Fruit fly (Drosophila melanogaster) whole organism, embryonic: Measurements from ENCODE around the gene kat80.

Experiments used
- Abd-B ChIP-seq: fragments of 200-800 bp; sonication (Bioruptor generic); optimal IDR thresholded peaks from 2 replicates; lab custom pipeline; 2018; ENCODE audit warnings: missing biosample characterization, mild to moderate bottlenecking, missing genetic modification characterization, moderate library complexity
- Ada2b ChIP-seq: fragments of 200-800 bp; sonication (Bioruptor generic); IDR thresholded peaks from 2 replicates; pipeline ENCODE4 v1.3.6; 2022; ENCODE audit warnings: missing biosample characterization, missing genetic modification characterization
- Adf1 ChIP-seq: fragments of 200-800 bp; sonication (Bioruptor generic); IDR thresholded peaks from 2 replicates; pipeline ENCODE4 v1.3.6; 2022; ENCODE audit warnings: missing biosample characterization, missing genetic modification characterization
- Atf-2 ChIP-seq: fragments of 200-800 bp; sonication (Bioruptor generic); optimal IDR thresholded peaks from 2 replicates; lab custom pipeline; 2016; ENCODE audit warnings: missing biosample characterization, missing genetic modification characterization
- CG10543 ChIP-seq: fragments of 200-800 bp; sonication (Bioruptor generic); optimal IDR thresholded peaks from 3 replicates; lab custom pipeline; 2017; ENCODE audit warnings: missing biosample characterization, mild to moderate bottlenecking, missing genetic modification characterization, moderate library complexity
- CG11247 ChIP-seq: fragments of 200-800 bp; sonication (Bioruptor generic); IDR thresholded peaks from 2 replicates; pipeline ENCODE4 v1.3.6; 2022; ENCODE audit warnings: missing biosample characterization, missing genetic modification characterization
- CG15073 ChIP-seq: fragments of 200-800 bp; sonication (Bioruptor generic); optimal IDR thresholded peaks from 2 replicates; lab custom pipeline; 2016; ENCODE audit warnings: missing biosample characterization, missing genetic modification characterization
- CG15601 ChIP-seq: fragments of 200-800 bp; sonication (Bioruptor generic); optimal IDR thresholded peaks from 3 replicates; lab custom pipeline; 2019; ENCODE audit warnings: missing biosample characterization, mild to moderate bottlenecking, missing genetic modification characterization, moderate library complexity
- CG16813 ChIP-seq: fragments of 200-800 bp; sonication (Bioruptor generic); IDR thresholded peaks from 3 replicates; pipeline ENCODE4 v1.3.6; 2022; ENCODE audit warnings: missing biosample characterization, missing genetic modification characterization; ENCODE audit not compliant: partially characterized antibody
- CG18476 ChIP-seq: fragments of 200-800 bp; sonication (Bioruptor generic); optimal IDR thresholded peaks from 2 replicates; lab custom pipeline; 2016; ENCODE audit warnings: missing biosample characterization, mild to moderate bottlenecking, missing genetic modification characterization
- CG18619 ChIP-seq: fragments of 200-800 bp; sonication (Bioruptor generic); optimal IDR thresholded peaks from 3 replicates; lab custom pipeline; 2017; ENCODE audit warnings: missing biosample characterization, mild to moderate bottlenecking, missing genetic modification characterization
- CG2199 ChIP-seq: fragments of 200-800 bp; sonication (Bioruptor generic); IDR thresholded peaks from 3 replicates; pipeline ENCODE4 v1.3.6; 2022; ENCODE audit warnings: missing biosample characterization, missing genetic modification characterization
- CG2678 ChIP-seq: fragments of 200-800 bp; sonication (Bioruptor generic); optimal IDR thresholded peaks from 3 replicates; lab custom pipeline; 2019; ENCODE audit warnings: missing biosample characterization, mild to moderate bottlenecking, missing genetic modification characterization, moderate library complexity
- CG3065 ChIP-seq: fragments of 200-800 bp; sonication (Bioruptor generic); optimal IDR thresholded peaks from 2 replicates; lab custom pipeline; 2016; ENCODE audit warnings: missing biosample characterization, missing genetic modification characterization
- CG31441 ChIP-seq: fragments of 200-800 bp; sonication (Bioruptor generic); IDR thresholded peaks from 2 replicates; pipeline ENCODE4 v1.3.6; 2022; ENCODE audit warnings: missing biosample characterization, missing genetic modification characterization
- CG34224 ChIP-seq: fragments of 200-800 bp; sonication (Bioruptor generic); IDR thresholded peaks from 3 replicates; pipeline ENCODE4 v1.3.6; 2022; ENCODE audit warnings: missing biosample characterization, missing genetic modification characterization; ENCODE audit not compliant: partially characterized antibody
- CG3995 ChIP-seq: fragments of 200-800 bp; sonication (Bioruptor generic); optimal IDR thresholded peaks from 3 replicates; lab custom pipeline; 2016; ENCODE audit warnings: missing biosample characterization, missing genetic modification characterization
- CG5245 ChIP-seq: fragments of 200-800 bp; sonication (Bioruptor generic); optimal IDR thresholded peaks from 3 replicates; lab custom pipeline; 2016; ENCODE audit warnings: missing biosample characterization, missing genetic modification characterization
- CG6689 ChIP-seq: fragments of 200-800 bp; sonication (Bioruptor generic); IDR thresholded peaks from 2 replicates; pipeline ENCODE4 v1.3.6; 2022; ENCODE audit warnings: missing biosample characterization, missing genetic modification characterization
- CG7963 ChIP-seq: fragments of 200-800 bp; sonication (Bioruptor generic); IDR thresholded peaks from 3 replicates; pipeline ENCODE4 v1.3.6; 2022; ENCODE audit warnings: missing biosample characterization, missing genetic modification characterization; ENCODE audit not compliant: partially characterized antibody
- CG9727 ChIP-seq: fragments of 200-800 bp; sonication (Bioruptor generic); optimal IDR thresholded peaks from 3 replicates; lab custom pipeline; 2017; ENCODE audit warnings: missing biosample characterization, mild to moderate bottlenecking, missing genetic modification characterization
- CG9797 ChIP-seq: fragments of 200-800 bp; sonication (Bioruptor generic); optimal IDR thresholded peaks from 3 replicates; lab custom pipeline; 2018; ENCODE audit warnings: missing biosample characterization, mild to moderate bottlenecking, missing genetic modification characterization
- CG9817 ChIP-seq: fragments of 200-800 bp; sonication (Bioruptor generic); optimal IDR thresholded peaks from 2 replicates; lab custom pipeline; 2018; ENCODE audit warnings: missing biosample characterization, mild to moderate bottlenecking, missing genetic modification characterization, moderate library complexity
- CrebB ChIP-seq: fragments of 200-800 bp; sonication (Bioruptor generic); optimal IDR thresholded peaks from 3 replicates; lab custom pipeline; 2018; ENCODE audit warnings: missing biosample characterization, mild to moderate bottlenecking, missing genetic modification characterization
- Deaf1 ChIP-seq: fragments of 200-800 bp; optimal IDR thresholded peaks from 3 replicates; lab custom pipeline; 2019; ENCODE audit warnings: missing biosample characterization, mild to moderate bottlenecking, missing genetic modification characterization, moderate library complexity
- Dip3 ChIP-seq: fragments of 200-800 bp; sonication (Bioruptor generic); optimal IDR thresholded peaks from 3 replicates; lab custom pipeline; 2016; ENCODE audit warnings: missing biosample characterization, missing genetic modification characterization
- Dp ChIP-seq: fragments of 200-800 bp; sonication (Bioruptor generic); optimal IDR thresholded peaks from 2 replicates; lab custom pipeline; 2018; ENCODE audit warnings: missing biosample characterization, mild to moderate bottlenecking, missing genetic modification characterization, moderate library complexity
- E2f2 ChIP-seq: fragments of 200-800 bp; sonication (Bioruptor generic); IDR thresholded peaks from 2 replicates; pipeline ENCODE4 v1.3.6; 2022; ENCODE audit warnings: missing biosample characterization, missing genetic modification characterization
- Fer1 ChIP-seq: fragments of 200-800 bp; sonication (Bioruptor generic); optimal IDR thresholded peaks from 2 replicates; lab custom pipeline; 2017; ENCODE audit warnings: missing biosample characterization, mild to moderate bottlenecking, missing genetic modification characterization
- Fer2 ChIP-seq: fragments of 200-800 bp; sonication (Bioruptor generic); optimal IDR thresholded peaks from 2 replicates; lab custom pipeline; 2018; ENCODE audit warnings: missing biosample characterization, mild to moderate bottlenecking, missing genetic modification characterization, moderate library complexity
- Gsc ChIP-seq: fragments of 200-800 bp; sonication (Bioruptor generic); IDR thresholded peaks from 2 replicates; pipeline ENCODE4 v1.3.6; 2022; ENCODE audit warnings: missing biosample characterization, missing genetic modification characterization
- HmgZ ChIP-seq: fragments of 200-800 bp; sonication (Bioruptor generic); optimal IDR thresholded peaks from 2 replicates; lab custom pipeline; 2018; ENCODE audit warnings: missing biosample characterization, mild to moderate bottlenecking, missing genetic modification characterization
- Hr78 ChIP-seq, 2 experiments: fragments of 200-800 bp in 1 of 2; fragments of >200 bp in 1 of 2; sonication (Bioruptor generic) in 1 of 2; optimal IDR thresholded peaks; 2 replicates each; lab custom pipeline; 2017 to 2019; ENCODE audit warnings: missing biosample characterization in 2 of 2, missing genetic modification characterization in 2 of 2, mild to moderate bottlenecking in 1 of 2, moderate library complexity in 1 of 2
- Oli ChIP-seq: fragments of 200-800 bp; sonication (Bioruptor generic); optimal IDR thresholded peaks from 2 replicates; lab custom pipeline; 2018; ENCODE audit warnings: missing biosample characterization, mild to moderate bottlenecking, missing genetic modification characterization, moderate library complexity
- Opbp ChIP-seq: fragments of 200-800 bp; sonication (Bioruptor generic); IDR thresholded peaks from 3 replicates; pipeline ENCODE4 v1.3.6; 2022; ENCODE audit warnings: missing biosample characterization, missing genetic modification characterization; ENCODE audit not compliant: partially characterized antibody
- Sox100B ChIP-seq: fragments of 200-800 bp; sonication (Bioruptor generic); optimal IDR thresholded peaks from 3 replicates; lab custom pipeline; 2018; ENCODE audit warnings: missing biosample characterization, mild to moderate bottlenecking, missing genetic modification characterization
- ewg ChIP-seq: fragments of 200-800 bp; sonication (Bioruptor generic); optimal IDR thresholded peaks from 3 replicates; lab custom pipeline; 2017; ENCODE audit warnings: mild to moderate bottlenecking, missing biosample characterization, missing genetic modification reagents, missing genetic modification characterization
- exex ChIP-seq: fragments of 200-800 bp; sonication (Bioruptor generic); optimal IDR thresholded peaks from 4 replicates; lab custom pipeline; 2018; ENCODE audit warnings: missing biosample characterization, mild to moderate bottlenecking, missing genetic modification characterization, moderate library complexity
- gcm2 ChIP-seq: fragments of 200-800 bp; sonication (Bioruptor generic); optimal IDR thresholded peaks from 2 replicates; lab custom pipeline; 2016; ENCODE audit warnings: missing biosample characterization, missing genetic modification characterization
- grn ChIP-seq: fragments of 200-800 bp; sonication (Bioruptor generic); optimal IDR thresholded peaks from 3 replicates; lab custom pipeline; 2017; ENCODE audit warnings: missing biosample characterization, missing genetic modification characterization
- gsb-n ChIP-seq: fragments of 200-800 bp; sonication (Bioruptor generic); optimal IDR thresholded peaks from 3 replicates; lab custom pipeline; 2018; ENCODE audit warnings: missing biosample characterization, mild to moderate bottlenecking, missing genetic modification characterization
- lov ChIP-seq, 2 experiments: fragments of 200-800 bp in 1 of 2; fragments of >200 bp in 1 of 2; sonication (Bioruptor generic) in 1 of 2; IDR thresholded peaks in 1 of 2; optimal IDR thresholded peaks in 1 of 2; 2 replicates in 1 of 2; 3 replicates in 1 of 2; pipeline versions ENCODE4 v1.3.6 to Lab custom; 2017 to 2022; ENCODE audit warnings: missing biosample characterization in 1 of 2, missing genetic modification characterization in 1 of 2
- pan ChIP-seq, 4 experiments: fragments of >200 bp in 3 of 4; fragments of 200-800 bp in 1 of 4; sonication (Bioruptor generic) in 1 of 4; optimal IDR thresholded peaks in 3 of 4; IDR thresholded peaks in 1 of 4; 2 replicates each; pipeline versions ENCODE4 v1.3.6 to Lab custom; 2017 to 2022; ENCODE audit warnings: missing biosample characterization in 2 of 4, missing genetic modification characterization in 2 of 4, mixed read lengths in 1 of 4
- pfk ChIP-seq: fragments of 200-800 bp; sonication (Bioruptor generic); optimal IDR thresholded peaks from 2 replicates; lab custom pipeline; 2018; ENCODE audit warnings: missing biosample characterization, mild to moderate bottlenecking, missing genetic modification characterization, moderate library complexity
- ro ChIP-seq: fragments of 200-800 bp; sonication (Bioruptor generic); IDR thresholded peaks from 2 replicates; pipeline ENCODE4 v1.3.6; 2022; ENCODE audit warnings: missing biosample characterization, missing genetic modification characterization
- row ChIP-seq: fragments of 200-800 bp; sonication (Bioruptor generic); IDR thresholded peaks from 3 replicates; pipeline ENCODE4 v1.3.6; 2022; ENCODE audit warnings: missing biosample characterization, missing genetic modification characterization
- trem ChIP-seq: fragments of 200-800 bp; optimal IDR thresholded peaks from 3 replicates; lab custom pipeline; 2019; ENCODE audit warnings: missing biosample characterization, mild to moderate bottlenecking, missing genetic modification characterization, moderate library complexity
- tx ChIP-seq: fragments of 200-800 bp; sonication (Bioruptor generic); optimal IDR thresholded peaks from 2 replicates; lab custom pipeline; 2016; ENCODE audit warnings: missing biosample characterization, missing genetic modification characterization
- yki ChIP-seq: fragments of >200 bp; optimal IDR thresholded peaks from 3 replicates; lab custom pipeline; 2018
- zen2 ChIP-seq: fragments of 200-800 bp; sonication (Bioruptor generic); IDR thresholded peaks from 3 replicates; pipeline ENCODE4 v1.3.6; 2022; ENCODE audit warnings: missing biosample characterization, missing genetic modification characterization; ENCODE audit not compliant: partially characterized antibody

Gene kat80

dm6 chrX:16308310-16308918, 32.4 kb upstream of the kat80 start, which contains the start of gene Had1 (continued):
- peak; percentile 95 for TF ChIP-seq grn (GFP tag; lab: Kevin White, UChicago)
- TF ChIP-seq CG9727 (GFP tag; lab: Kevin White, UChicago), result no peak
- peak; percentile 71 for TF ChIP-seq Deaf1 (tag; lab: Kevin White, UChicago)
- TF ChIP-seq pan (optimal IDR thresholded peaks at IDR 0.05; lab: Kevin White, UChicago), result no peak
- TF ChIP-seq pan (GFP tag; optimal IDR thresholded peaks at IDR 0.05 in 1 of 2, IDR thresholded peaks at IDR 0.05 in 1 of 2), result peak in 1 of 2 experiments; percentile 16
- no peak for TF ChIP-seq zen2 (GFP tag; lab: Robert Waterston, UW)
- no peak for TF ChIP-seq tx (GFP tag; lab: Kevin White, UChicago)
- no peak for TF ChIP-seq Abd-B (GFP tag; lab: Kevin White, UChicago)
- TF ChIP-seq CG18476 (GFP tag; lab: Kevin White, UChicago), result no peak
- no peak for TF ChIP-seq Oli (tag; lab: Kevin White, UChicago)
- TF ChIP-seq HmgZ (tag; lab: Kevin White, UChicago), result peak; percentile 22
- TF ChIP-seq CG3065 (GFP tag; lab: Kevin White, UChicago), result peak; percentile 11
- no peak for TF ChIP-seq CG2199
- TF ChIP-seq Dip3 (GFP tag; lab: Kevin White, UChicago), result no peak
- TF ChIP-seq CG10543 (GFP tag; lab: Kevin White, UChicago), result peak; percentile 71
- no peak for TF ChIP-seq CG9797 (GFP tag; lab: Kevin White, UChicago)
- TF ChIP-seq ewg, result no peak
- TF ChIP-seq gcm2 (GFP tag; lab: Kevin White, UChicago), result no peak
- no peak for TF ChIP-seq Ada2b
- TF ChIP-seq yki, result no peak
- TF ChIP-seq CG16813, result no peak
- no peak for TF ChIP-seq gsb-n (tag; lab: Kevin White, UChicago)
- TF ChIP-seq CrebB (tag; lab: Kevin White, UChicago), result no peak
- no peak for TF ChIP-seq CG18619 (GFP tag; lab: Kevin White, UChicago)
- TF ChIP-seq lov (optimal IDR thresholded peaks at IDR 0.05; lab: Kevin White, UChicago), result no peak
- no peak for TF ChIP-seq lov (GFP tag; IDR thresholded peaks at IDR 0.05; lab: Robert Waterston, UW)
- no peak for TF ChIP-seq Sox100B (GFP tag; lab: Kevin White, UChicago)
- no peak; the same call in 1 of the 2 replicates for TF ChIP-seq Adf1
- peak; percentile 77 for TF ChIP-seq exex
- no peak for TF ChIP-seq Atf-2
- TF ChIP-seq row (GFP tag; lab: Robert Waterston, UW), result peak; percentile 34; the same call in 2 of the 3 replicates
- 0 out of 3 replicates have a peak, but pooled peaks have one; percentile 5 for TF ChIP-seq Opbp (GFP tag; lab: Robert Waterston, UW)
- TF ChIP-seq E2f2, result no peak
- no peak for TF ChIP-seq trem (tag; lab: Kevin White, UChicago)
- TF ChIP-seq CG9817 (tag; lab: Kevin White, UChicago), result no peak
- TF ChIP-seq Hr78 (GFP tag; optimal IDR thresholded peaks at IDR 0.05; lab: Kevin White, UChicago), result peak in 1 of 2 experiments; percentile 75

- TF ChIP-seq ro, result no peak
- TF ChIP-seq Fer1 (GFP tag; lab: Kevin White, UChicago), result no peak
- TF ChIP-seq CG15601 (tag; lab: Kevin White, UChicago), result no peak
- TF ChIP-seq CG3995 (GFP tag; lab: Kevin White, UChicago), result peak; percentile 92
- TF ChIP-seq CG31441, result no peak
- no peak for TF ChIP-seq CG11247
- no peak for TF ChIP-seq CG5245 (GFP tag; lab: Kevin White, UChicago)
- TF ChIP-seq CG15073 (GFP tag; lab: Kevin White, UChicago), result no peak
- TF ChIP-seq CG34224, result peak; percentile 66
- TF ChIP-seq Dp (GFP tag; lab: Kevin White, UChicago), result peak; percentile 74
- peak; percentile 70 for TF ChIP-seq CG7963 (GFP tag; lab: Robert Waterston, UW)
- TF ChIP-seq CG6689 (GFP tag; lab: Robert Waterston, UW), result no peak
- TF ChIP-seq CG2678 (tag; lab: Kevin White, UChicago), result no peak
- TF ChIP-seq pfk, result peak; percentile 21
- TF ChIP-seq Fer2 (tag; lab: Kevin White, UChicago), result no peak
- TF ChIP-seq Gsc (GFP tag; lab: Robert Waterston, UW), result no peak
These were observed 27.7 kb upstream of the kat80 start, which contains the start of gene CG3679 for dm6 chrX:16303636-16304035. CG3679 (plus strand) TSS chrX:16303870.
